Worm (Caenorhabditis elegans): Measurements from ENCODE around the gene xrn-1.

DNA sequence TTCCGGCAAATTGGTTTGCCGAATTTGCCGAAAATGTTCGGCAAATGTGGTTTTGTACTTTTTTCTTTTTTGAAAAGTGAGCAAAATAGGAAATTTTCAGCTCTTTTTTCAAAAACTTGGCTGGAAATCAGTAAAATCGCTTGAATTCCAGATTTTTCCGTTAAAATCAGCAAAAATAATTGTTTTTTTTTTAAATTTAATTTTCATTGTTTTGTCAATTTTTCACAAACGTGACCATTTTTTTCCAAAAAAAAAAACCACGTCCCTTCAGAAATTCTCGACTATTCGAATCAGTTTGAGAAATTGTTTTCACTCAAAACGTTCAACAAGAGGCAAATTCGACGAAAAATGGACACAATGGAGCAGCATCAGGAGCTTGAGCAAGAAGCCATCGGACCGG, 68.8 kb downstream of the xrn-1 start, which contains the start of gene K09E4.1:
- TF ChIP-seq hmbx-1 (tag; optimal IDR thresholded peaks at IDR 0.05) (no peak), F13C5.2 (tag; optimal IDR thresholded peaks at IDR 0.05) (no peak), ama-1 (optimal IDR thresholded peaks at IDR 0.05) (no peak), flt-1 (GFP tag; IDR thresholded peaks at IDR 0.05) (no peak), tbx-11 (GFP tag; IDR thresholded peaks at IDR 0.05) (no peak), tra-4 (tag; optimal IDR thresholded peaks at IDR 0.05) (no peak), B0310.2 (tag; optimal IDR thresholded peaks at IDR 0.05) (no peak)
